Fruit fly (Drosophila melanogaster): ENCODE results near the gene CG31253.
A peak's percentile ranks its signal among the peaks of the same experiment; 100 is the strongest.

DNA sequence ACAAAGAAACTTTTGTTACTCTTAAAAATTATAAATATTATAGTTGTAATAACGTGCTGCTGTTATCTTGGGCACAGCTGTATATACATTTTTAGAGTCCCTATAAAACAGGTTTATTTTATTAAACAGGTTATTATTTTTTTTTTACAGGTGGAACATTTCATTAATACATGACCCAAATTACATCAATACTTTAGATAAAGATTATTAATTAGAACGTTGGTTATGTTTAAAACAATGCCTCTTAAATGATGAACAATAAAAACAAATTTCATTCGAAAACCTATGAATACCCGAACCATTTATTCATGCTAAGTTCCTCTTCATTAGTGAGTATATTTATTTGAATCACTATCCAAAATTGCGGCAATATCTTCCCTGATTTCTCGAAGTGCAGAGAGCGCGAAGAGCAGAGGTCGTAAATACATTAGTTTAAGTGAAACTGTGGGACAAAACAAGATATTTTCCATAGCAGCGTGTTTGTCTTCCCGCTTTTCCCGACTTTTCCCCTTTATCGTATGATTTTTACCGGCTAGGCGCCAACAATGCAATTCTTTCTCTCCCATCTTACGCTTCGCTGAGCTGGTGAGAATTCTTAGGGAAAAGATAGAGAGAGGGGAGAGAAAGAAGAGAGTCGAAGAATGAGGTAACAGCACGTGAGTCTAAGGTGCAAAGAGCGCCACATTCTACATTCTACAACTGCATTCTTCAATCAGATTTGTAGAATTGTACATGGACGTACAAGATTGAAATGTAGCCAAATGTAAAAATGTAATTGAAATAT is 28.5 kb upstream of the CG31253 start:
- TF ChIP-seq HHEX (GFP tag; optimal IDR thresholded peaks at IDR 0.05): peak; percentile 35
- TF ChIP-seq Bteb2 (GFP tag; optimal IDR thresholded peaks at IDR 0.05): no peak
- TF ChIP-seq pfk (GFP tag; optimal IDR thresholded peaks at IDR 0.05): no peak
- TF ChIP-seq hth (optimal IDR thresholded peaks at IDR 0.05): no peak
- no peak for TF ChIP-seq Blimp-1 (GFP tag; optimal IDR thresholded peaks at IDR 0.05)
- TF ChIP-seq sna (GFP tag; IDR thresholded peaks at IDR 0.05; ENCODE audit: partially characterized antibody): no peak
- no peak for TF ChIP-seq crp (GFP tag; optimal IDR thresholded peaks at IDR 0.05)
- TF ChIP-seq CG2120 (GFP tag; optimal IDR thresholded peaks at IDR 0.05): peak; percentile 46
- TF ChIP-seq CG10274 (GFP tag; optimal IDR thresholded peaks at IDR 0.05): no peak
- no peak for TF ChIP-seq prd (optimal IDR thresholded peaks at IDR 0.05)
- TF ChIP-seq prd (GFP tag; IDR thresholded peaks at IDR 0.05): peak; percentile 53; the same call in 2 of the 3 replicates
- no peak for TF ChIP-seq MTF-1 (GFP tag; optimal IDR thresholded peaks at IDR 0.05; ENCODE audit: borderline replicate concordance)
